Worm (Caenorhabditis elegans) whole organism, midembryonic: Measurements from ENCODE around the gene casy-1.

ENCODE experiments used
- T22C8.4 ChIP-seq: fragments of 200-800 bp; sonication (Bioruptor generic); IDR thresholded peaks from 2 replicates; pipeline ENCODE4 v1.3.6; 2022; ENCODE audit warnings: missing genetic modification characterization, missing compliant biosample characterization
- cog-1 ChIP-seq: sonication (generic microtip); optimal IDR thresholded peaks from 2 replicates; lab custom pipeline; 2016; ENCODE audit warnings: missing genetic modification characterization, missing compliant biosample characterization
- flt-1 ChIP-seq: fragments of 200-800 bp; sonication (Bioruptor generic); IDR thresholded peaks from 2 replicates; pipeline ENCODE4 v1.3.6; 2022; ENCODE audit warnings: missing genetic modification characterization, missing compliant biosample characterization
- klf-2 ChIP-seq: fragments of 200-800 bp; sonication (Bioruptor generic); conservative IDR thresholded peaks from 2 replicates; pipeline ENCODE4 v1.3.6; 2022; ENCODE audit warnings: missing genetic modification reagents, missing genetic modification characterization, missing compliant biosample characterization
- med-1 ChIP-seq: sonication (generic microtip); optimal IDR thresholded peaks from 2 replicates; lab custom pipeline; 2017; ENCODE audit warnings: missing genetic modification characterization, mild to moderate bottlenecking, missing compliant biosample characterization, antibody characterized with exemption, missing genetic modification reagents; ENCODE audit not compliant: insufficient read depth
- ref-1 ChIP-seq: fragments of 200-800 bp; sonication (Bioruptor generic); conservative IDR thresholded peaks from 2 replicates; pipeline ENCODE4 v1.3.6; 2022; ENCODE audit warnings: missing genetic modification reagents, missing genetic modification characterization, missing compliant biosample characterization
- tab-1 ChIP-seq: fragments of 200-800 bp; sonication (Bioruptor generic); IDR thresholded peaks from 2 replicates; pipeline ENCODE4 v1.3.6; 2022; ENCODE audit warnings: missing genetic modification characterization, missing compliant biosample characterization
- ztf-23 ChIP-seq: fragments of 200-800 bp; sonication (Bioruptor generic); IDR thresholded peaks from 2 replicates; pipeline ENCODE4 v1.3.6; 2022; ENCODE audit warnings: missing genetic modification reagents, missing genetic modification characterization, missing compliant biosample characterization
- ztf-29 ChIP-seq: fragments of 200-800 bp; sonication (Bioruptor generic); IDR thresholded peaks from 2 replicates; pipeline ENCODE4 v1.3.6; 2022; ENCODE audit warnings: missing genetic modification reagents, missing genetic modification characterization, missing compliant biosample characterization

casy-1 gene

ce11 chrII:5969303-5969702 is 12.8 kb upstream of the casy-1 start, which contains the start of gene B0034.4:
TSS of gene B0034.4 (minus strand) at chrII:5969531.
- TF ChIP-seq ztf-23 (GFP tag; lab: Robert Waterston, UW) = no peak
- no peak for TF ChIP-seq cog-1 (tag; lab: Kevin White, UChicago)
- TF ChIP-seq tab-1 = no peak

DNA sequence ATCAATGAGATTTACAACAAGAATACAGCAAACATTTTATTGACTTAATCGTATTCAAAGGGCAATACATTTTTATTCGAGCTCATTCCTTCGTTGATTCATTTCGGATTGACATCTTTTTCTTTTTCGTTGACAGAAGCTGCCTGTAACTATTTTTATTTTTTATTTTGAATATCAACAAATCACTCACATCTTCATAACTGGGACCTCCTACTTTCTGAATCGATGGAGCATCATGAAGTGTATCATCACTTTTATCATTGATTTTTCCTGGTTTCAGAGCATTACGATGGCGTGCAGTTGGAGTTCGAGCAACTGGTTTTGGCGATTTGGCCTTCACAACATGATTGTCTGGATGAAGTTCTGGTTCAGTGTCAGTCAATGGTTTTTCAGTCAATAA is 11.6 kb upstream of the casy-1 start, which contains the start of gene B0034.1:
B0034.1 (plus strand) TSS at position 301 of the 400 bp plus-strand sequence.
- TF ChIP-seq cog-1 (tag; lab: Kevin White, UChicago) = no peak
- TF ChIP-seq ztf-29 (GFP tag; lab: Robert Waterston, UW) = no peak
- TF ChIP-seq klf-2 = no peak
- no peak for TF ChIP-seq med-1 (GFP tag; lab: Kevin White, UChicago)
- TF ChIP-seq tab-1 = no peak
- TF ChIP-seq ref-1 (GFP tag; lab: Robert Waterston, UW) = no peak
- TF ChIP-seq ztf-23 (GFP tag; lab: Robert Waterston, UW) = no peak
- TF ChIP-seq flt-1 (GFP tag; lab: Robert Waterston, UW) = no peak
- TF ChIP-seq T22C8.4 (GFP tag; lab: Robert Waterston, UW) = no peak

- no peak for TF ChIP-seq tab-1
- TF ChIP-seq ztf-23 (GFP tag; lab: Robert Waterston, UW) = no peak
- TF ChIP-seq ztf-29 (GFP tag; lab: Robert Waterston, UW) = no peak
- no peak for TF ChIP-seq med-1 (GFP tag; lab: Kevin White, UChicago)
- no peak for TF ChIP-seq ref-1 (GFP tag; lab: Robert Waterston, UW)
- TF ChIP-seq T22C8.4 (GFP tag; lab: Robert Waterston, UW) = no peak
- TF ChIP-seq cog-1 (tag; lab: Kevin White, UChicago) = no peak
- no peak for TF ChIP-seq klf-2
- TF ChIP-seq flt-1 (GFP tag; lab: Robert Waterston, UW) = no peak
These were observed 10.2 kb upstream of the casy-1 start for ce11 chrII:5966637-5967036.

ce11 chrII:5964962-5965361 is 8.5 kb upstream of the casy-1 start:
- TF ChIP-seq ztf-23 (GFP tag; lab: Robert Waterston, UW) (no peak), T22C8.4 (GFP tag; lab: Robert Waterston, UW) (no peak)

DNA sequence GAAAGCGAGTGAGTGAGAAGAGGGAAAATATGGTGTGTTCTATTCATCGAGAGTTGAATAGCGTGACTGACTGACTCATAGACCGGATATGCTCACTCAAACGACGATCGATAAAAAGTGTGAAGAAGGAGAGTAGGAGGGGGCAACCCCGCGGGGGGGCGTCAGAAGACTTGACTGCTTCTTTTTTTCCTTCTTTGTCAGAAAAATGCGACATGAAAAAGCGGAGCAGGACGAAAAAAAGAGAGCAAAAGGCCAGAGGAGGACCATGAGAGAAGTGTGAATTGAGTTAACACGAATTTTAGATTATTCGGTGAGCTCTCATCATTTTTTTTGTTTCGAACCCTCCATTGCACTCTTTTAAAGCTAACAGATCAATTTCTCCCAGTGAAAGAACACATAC is 5.9 kb upstream of the casy-1 start:
- TF ChIP-seq ztf-23 (GFP tag; lab: Robert Waterston, UW) (no peak), med-1 (GFP tag; lab: Kevin White, UChicago) (no peak), flt-1 (GFP tag; lab: Robert Waterston, UW) (no peak), ztf-29 (GFP tag; lab: Robert Waterston, UW) (no peak), ref-1 (GFP tag; lab: Robert Waterston, UW) (no peak), tab-1 (no peak), cog-1 (tag; lab: Kevin White, UChicago) (no peak), T22C8.4 (GFP tag; lab: Robert Waterston, UW) (no peak)

- TF ChIP-seq ref-1 (GFP tag; lab: Robert Waterston, UW) (no peak), cog-1 (tag; lab: Kevin White, UChicago) (no peak), med-1 (GFP tag; lab: Kevin White, UChicago) (no peak), ztf-29 (GFP tag; lab: Robert Waterston, UW) (no peak), tab-1 (no peak), klf-2 (no peak), T22C8.4 (GFP tag; lab: Robert Waterston, UW) (no peak), ztf-23 (GFP tag; lab: Robert Waterston, UW) (no peak), flt-1 (GFP tag; lab: Robert Waterston, UW) (no peak)
These were observed 4.8 kb upstream of the casy-1 start, which contains the start of gene B0034.7 for ce11 chrII:5961317-5961716. TSS of gene B0034.7 (plus strand) at chrII:5961617.

- no peak for TF ChIP-seq T22C8.4 (GFP tag; lab: Robert Waterston, UW)
- no peak for TF ChIP-seq med-1 (GFP tag; lab: Kevin White, UChicago)
- no peak for TF ChIP-seq cog-1 (tag; lab: Kevin White, UChicago)
- TF ChIP-seq tab-1 = no peak
- no peak for TF ChIP-seq klf-2
- no peak for TF ChIP-seq ztf-29 (GFP tag; lab: Robert Waterston, UW)
These were observed 3.2 kb upstream of the casy-1 start for ce11 chrII:5959575-5960119.

- TF ChIP-seq ztf-29 (GFP tag; lab: Robert Waterston, UW) (no peak), T22C8.4 (GFP tag; lab: Robert Waterston, UW) (no peak), flt-1 (GFP tag; lab: Robert Waterston, UW) (no peak), tab-1 (no peak), klf-2 (no peak), ref-1 (GFP tag; lab: Robert Waterston, UW) (no peak), cog-1 (tag; lab: Kevin White, UChicago) (no peak), med-1 (GFP tag; lab: Kevin White, UChicago) (no peak), ztf-23 (GFP tag; lab: Robert Waterston, UW) (no peak)
These were observed 1.4 kb upstream of the casy-1 start for ce11 chrII:5957803-5958367.

- TF ChIP-seq tab-1 = no peak
- no peak for TF ChIP-seq ref-1 (GFP tag; lab: Robert Waterston, UW)
- no peak for TF ChIP-seq ztf-23 (GFP tag; lab: Robert Waterston, UW)
- no peak for TF ChIP-seq med-1 (GFP tag; lab: Kevin White, UChicago)
- no peak for TF ChIP-seq cog-1 (tag; lab: Kevin White, UChicago)
- no peak for TF ChIP-seq flt-1 (GFP tag; lab: Robert Waterston, UW)
- no peak for TF ChIP-seq ztf-29 (GFP tag; lab: Robert Waterston, UW)
- no peak for TF ChIP-seq klf-2
- TF ChIP-seq T22C8.4 (GFP tag; lab: Robert Waterston, UW) = no peak
These were observed 780 bp downstream of the casy-1 start for ce11 chrII:5955638-5956167.
